Fruit fly (Drosophila melanogaster): ENCODE measurements around the gene CG10013.

DNA sequence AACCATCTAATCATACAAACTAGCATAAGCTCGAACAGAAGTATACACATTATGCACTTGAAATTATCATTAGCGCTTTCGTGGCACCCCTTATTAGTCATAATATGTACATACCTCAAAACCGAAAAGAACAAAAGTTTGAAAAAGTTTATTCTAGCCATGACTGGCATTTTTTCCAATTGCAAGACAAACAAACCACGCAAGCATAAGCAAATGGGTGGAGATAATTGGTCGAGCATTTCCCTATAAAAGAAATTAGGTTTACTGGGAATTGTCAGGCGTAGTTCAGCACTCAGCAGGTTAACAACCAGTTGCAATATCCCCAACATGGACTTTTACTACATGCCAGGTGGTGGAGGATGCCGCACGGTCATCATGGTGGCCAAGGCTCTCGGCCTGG lies 48.4 kb downstream of the CG10013 start, which contains the start of gene GstD2:
- TF ChIP-seq toe (GFP tag; optimal IDR thresholded peaks at IDR 0.05) (no peak), Crg-1 (GFP tag; optimal IDR thresholded peaks at IDR 0.05) (no peak), CG33017 (tag; optimal IDR thresholded peaks at IDR 0.05) (no peak), CG14711 (tag; optimal IDR thresholded peaks at IDR 0.05) (no peak), ovo (GFP tag; optimal IDR thresholded peaks at IDR 0.05) (no peak)
